Worm (Caenorhabditis elegans) whole organism, L3 larva: ENCODE measurements around the gene spk-1.

Source experiments
- ama-1 ChIP-seq: fragments of 150-350 bp; optimal IDR thresholded peaks from 2 replicates; lab custom pipeline; 2018
- ceh-82 ChIP-seq: fragments of 150-350 bp; optimal IDR thresholded peaks from 2 replicates; lab custom pipeline; 2014; ENCODE audit warnings: missing biosample characterization, missing genetic modification characterization
- egl-27 ChIP-seq: sonication (generic microtip); optimal IDR thresholded peaks from 4 replicates; lab custom pipeline; 2017; ENCODE audit warnings: missing biosample characterization, missing genetic modification reagents, missing genetic modification characterization
- mdl-1 ChIP-seq: fragments of 150-350 bp; optimal IDR thresholded peaks from 2 replicates; lab custom pipeline; 2014; ENCODE audit warnings: missing biosample characterization, missing genetic modification characterization
- nhr-23 ChIP-seq: fragments of 150-350 bp; optimal IDR thresholded peaks from 2 replicates; lab custom pipeline; 2014; ENCODE audit warnings: missing biosample characterization, missing genetic modification reagents, missing genetic modification characterization
- nhr-76 ChIP-seq: fragments of 150-350 bp; sonication (generic microtip); optimal IDR thresholded peaks from 5 replicates; lab custom pipeline; 2014; ENCODE audit warnings: missing biosample characterization, missing genetic modification characterization
- snpc-4 ChIP-seq: fragments of 150-350 bp; optimal IDR thresholded peaks from 2 replicates; lab custom pipeline; 2014; ENCODE audit warnings: missing biosample characterization, missing genetic modification characterization
- unc-39 ChIP-seq: sonication (generic microtip); optimal IDR thresholded peaks from 4 replicates; lab custom pipeline; 2017; ENCODE audit warnings: missing biosample characterization, missing genetic modification characterization
- unc-62 ChIP-seq: fragments of 150-350 bp; sonication (generic microtip); optimal IDR thresholded peaks from 4 replicates; lab custom pipeline; 2014; ENCODE audit warnings: missing biosample characterization, missing genetic modification reagents, missing genetic modification characterization

ce11 chrIII:9443417-9444027 is 12.9 kb upstream of the spk-1 start, which contains the start of gene pir-2:
- TF ChIP-seq ceh-82 (tag; lab: Kevin White, UChicago) = peak; percentile 14
- no peak for TF ChIP-seq unc-62 (GFP tag; lab: Kevin White, UChicago)
- TF ChIP-seq unc-39 (tag; lab: Kevin White, UChicago) = no peak
- TF ChIP-seq egl-27 = no peak
- TF ChIP-seq ama-1 (lab: Kevin White, UChicago) = peak; percentile 86
- no peak for TF ChIP-seq mdl-1 (tag; lab: Kevin White, UChicago)
- TF ChIP-seq snpc-4 (tag; lab: Kevin White, UChicago) = peak; percentile 79
- TF ChIP-seq nhr-23 = peak; percentile 89
- no peak for TF ChIP-seq nhr-76 (tag; lab: Kevin White, UChicago)
